Worm (Caenorhabditis elegans): ENCODE measurements around the gene srf-3.

srf-3 gene

DNA sequence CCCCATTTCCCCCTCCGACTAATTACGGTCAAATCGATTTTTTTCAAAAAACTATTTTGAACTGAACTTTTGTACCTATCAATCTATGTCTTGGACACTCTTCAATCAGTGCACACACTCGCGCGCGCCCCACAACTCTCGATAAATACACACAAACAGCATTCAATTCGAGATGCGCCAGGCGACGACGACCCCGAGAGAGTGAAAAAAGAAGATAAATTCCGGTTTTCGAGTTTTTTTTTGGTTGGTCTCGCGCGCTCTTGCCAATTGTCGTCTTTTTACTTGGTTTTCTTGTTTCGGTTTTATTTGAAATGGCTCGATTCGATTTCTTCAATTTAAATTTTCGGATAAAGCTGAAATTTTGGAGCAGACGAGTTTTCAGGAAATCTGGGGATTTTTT is 9.0 kb upstream of the srf-3 start:
- TF ChIP-seq nhr-20 (tag; optimal IDR thresholded peaks at IDR 0.05) = peak; percentile 40
- TF ChIP-seq lsy-2 (tag; optimal IDR thresholded peaks at IDR 0.05) = peak in 1 of 2 experiments; percentile 38
- TF ChIP-seq tbx-2 (tag; optimal IDR thresholded peaks at IDR 0.05) = peak; percentile 32
- TF ChIP-seq mef-2 (tag; optimal IDR thresholded peaks at IDR 0.05) = no peak
- TF ChIP-seq sptf-1 (tag; optimal IDR thresholded peaks at IDR 0.05) = no peak
- TF ChIP-seq lin-35 (GFP tag; optimal IDR thresholded peaks at IDR 0.05) = peak in 1 of 2 experiments; percentile 24
- TF ChIP-seq nhr-28 (tag; optimal IDR thresholded peaks at IDR 0.05) = no peak
- peak; percentile 83 for TF ChIP-seq lin-14 (GFP tag; optimal IDR thresholded peaks at IDR 0.05)
- no peak for TF ChIP-seq sup-37 (GFP tag; optimal IDR thresholded peaks at IDR 0.05)
- TF ChIP-seq mep-1 (tag; optimal IDR thresholded peaks at IDR 0.05) = peak; percentile 28
- peak in 1 of 2 experiments; percentile 16 for TF ChIP-seq efl-1 (optimal IDR thresholded peaks at IDR 0.05)
- TF ChIP-seq efl-1 (GFP tag; optimal IDR thresholded peaks at IDR 0.05 in 1 of 2) = peak in 1 of 2 experiments; percentile 73
- no peak for TF ChIP-seq nhr-90 (tag; optimal IDR thresholded peaks at IDR 0.05; ENCODE audit: poor library complexity)
- no peak for TF ChIP-seq lin-39 (tag; optimal IDR thresholded peaks at IDR 0.05)
- TF ChIP-seq dpl-1 (GFP tag; optimal IDR thresholded peaks at IDR 0.05) = peak in 1 of 3 experiments; percentile 29
- TF ChIP-seq blmp-1 (tag; optimal IDR thresholded peaks at IDR 0.05) = peak; percentile 86
- no peak for TF ChIP-seq swsn-7 (tag; optimal IDR thresholded peaks at IDR 0.05)
- TF ChIP-seq nhr-71 (tag; optimal IDR thresholded peaks at IDR 0.05) = peak; percentile 30
- TF ChIP-seq C16A3.4 (tag; optimal IDR thresholded peaks at IDR 0.05) = no peak
- TF ChIP-seq grh-1 (GFP tag; IDR thresholded peaks at IDR 0.05) = peak; percentile 15; the same call in 1 of the 2 replicates
- peak; percentile 18 for TF ChIP-seq nhr-85 (tag)
- peak; percentile 5 for TF ChIP-seq irx-1 (tag; optimal IDR thresholded peaks at IDR 0.05)
- TF ChIP-seq ztf-11 (tag; optimal IDR thresholded peaks at IDR 0.05) = no peak
- no peak for TF ChIP-seq aly-2 (tag; optimal IDR thresholded peaks at IDR 0.05)
- TF ChIP-seq snu-23 (GFP tag; optimal IDR thresholded peaks at IDR 0.05) = peak; percentile 51
- no peak for TF ChIP-seq nhr-77 (tag; optimal IDR thresholded peaks at IDR 0.05)
- TF ChIP-seq ceh-82 (tag; optimal IDR thresholded peaks at IDR 0.05) = peak in 2 of 3 experiments; percentile 13 to 16

ce11 chrIV:12840873-12841272 is 8.4 kb upstream of the srf-3 start:
- TF ChIP-seq nhr-85 (tag) (peak; percentile 52), skn-1 (tag; optimal IDR thresholded peaks at IDR 0.05) (no peak)

- no peak for TF ChIP-seq aly-2 (tag; optimal IDR thresholded peaks at IDR 0.05)
- TF ChIP-seq hpl-2 (GFP tag; optimal IDR thresholded peaks at IDR 0.05) = no peak
- no peak for TF ChIP-seq ztf-11 (tag; optimal IDR thresholded peaks at IDR 0.05)
- peak in 1 of 2 experiments; percentile 29 for TF ChIP-seq lin-35 (GFP tag; optimal IDR thresholded peaks at IDR 0.05)
- TF ChIP-seq nhr-85 (tag) = no peak
- TF ChIP-seq elt-2 (tag; optimal IDR thresholded peaks at IDR 0.05) = peak; percentile 98
- TF ChIP-seq lin-14 (GFP tag; optimal IDR thresholded peaks at IDR 0.05) = peak; percentile 8
- TF ChIP-seq jun-1 (tag; optimal IDR thresholded peaks at IDR 0.05) = peak; percentile 36
- TF ChIP-seq blmp-1 (tag; optimal IDR thresholded peaks at IDR 0.05) = no peak
- no peak for TF ChIP-seq tbx-2 (tag; optimal IDR thresholded peaks at IDR 0.05)
- no peak for TF ChIP-seq aha-1 (tag; optimal IDR thresholded peaks at IDR 0.05)
- peak; percentile 8 for TF ChIP-seq pax-3 (tag; optimal IDR thresholded peaks at IDR 0.05)
- no peak for TF ChIP-seq sox-4 (tag; optimal IDR thresholded peaks at IDR 0.05)
- no peak for TF ChIP-seq C04F5.9 (tag; optimal IDR thresholded peaks at IDR 0.05)
- TF ChIP-seq nhr-71 (tag; optimal IDR thresholded peaks at IDR 0.05) = peak; percentile 17
- TF ChIP-seq nhr-20 (tag; optimal IDR thresholded peaks at IDR 0.05) = peak; percentile 33
- TF ChIP-seq nhr-90 (tag; optimal IDR thresholded peaks at IDR 0.05; ENCODE audit: poor library complexity) = peak; percentile 8
- no peak for TF ChIP-seq efl-1 (optimal IDR thresholded peaks at IDR 0.05)
- TF ChIP-seq efl-1 (GFP tag; optimal IDR thresholded peaks at IDR 0.05 in 1 of 2) = no peak
- TF ChIP-seq isw-1 (GFP tag; IDR thresholded peaks at IDR 0.05) = no peak
- TF ChIP-seq unc-86 (tag; optimal IDR thresholded peaks at IDR 0.05) = no peak
These were observed 7.2 kb upstream of the srf-3 start for ce11 chrIV:12842121-12842520.

- TF ChIP-seq lin-14 (GFP tag; optimal IDR thresholded peaks at IDR 0.05) = peak; percentile 69
- TF ChIP-seq snu-23 (GFP tag; optimal IDR thresholded peaks at IDR 0.05) = peak; percentile 2
- no peak for TF ChIP-seq fkh-4 (tag; optimal IDR thresholded peaks at IDR 0.05; ENCODE audit: borderline replicate concordance)
- peak; percentile 42 for TF ChIP-seq nhr-71 (tag; optimal IDR thresholded peaks at IDR 0.05)
- peak; percentile 1 for TF ChIP-seq nhr-11 (tag; optimal IDR thresholded peaks at IDR 0.05)
- TF ChIP-seq swsn-7 (tag; optimal IDR thresholded peaks at IDR 0.05) = peak; percentile 18
- peak in 1 of 2 experiments; percentile 24 for TF ChIP-seq lsy-2 (tag; optimal IDR thresholded peaks at IDR 0.05)
- peak; percentile 8 for TF ChIP-seq vab-15 (tag; optimal IDR thresholded peaks at IDR 0.05)
- no peak for TF ChIP-seq blmp-1 (tag; optimal IDR thresholded peaks at IDR 0.05)
- TF ChIP-seq ets-5 (GFP tag; IDR thresholded peaks at IDR 0.05) = no peak
- TF ChIP-seq ceh-63 (GFP tag; optimal IDR thresholded peaks at IDR 0.05) = peak; percentile 53
- no peak for TF ChIP-seq lir-3 (tag; optimal IDR thresholded peaks at IDR 0.05; ENCODE audit: poor library complexity)
- TF ChIP-seq tbx-2 (tag; optimal IDR thresholded peaks at IDR 0.05) = peak; percentile 25
- TF ChIP-seq elt-2 (tag; optimal IDR thresholded peaks at IDR 0.05) = no peak
- no peak for TF ChIP-seq efl-1 (optimal IDR thresholded peaks at IDR 0.05)
- peak in 1 of 2 experiments; percentile 75 for TF ChIP-seq efl-1 (GFP tag; optimal IDR thresholded peaks at IDR 0.05 in 1 of 2)
- TF ChIP-seq nhr-20 (tag; optimal IDR thresholded peaks at IDR 0.05) = peak; percentile 3
These were observed 6.4 kb upstream of the srf-3 start for ce11 chrIV:12842895-12843294.
